Worm (Caenorhabditis elegans) whole organism, late embryonic: ENCODE data around the gene rga-5.

Experiments used
- F13H6.1 ChIP-seq: sonication (generic microtip); optimal IDR thresholded peaks from 2 replicates; lab custom pipeline; 2016; ENCODE audit warnings: missing genetic modification characterization, missing compliant biosample characterization
- K09A11.1 ChIP-seq: sonication (generic microtip); optimal IDR thresholded peaks from 2 replicates; lab custom pipeline; 2017; ENCODE audit warnings: antibody characterized with exemption, mild to moderate bottlenecking, missing genetic modification characterization, missing compliant biosample characterization; ENCODE audit not compliant: insufficient read depth
- ama-1 ChIP-seq: fragments of 150-350 bp; optimal IDR thresholded peaks from 2 replicates; lab custom pipeline; 2014
- ceh-19 ChIP-seq: fragments of 200-800 bp; sonication (Bioruptor generic); optimal IDR thresholded peaks from 2 replicates; lab custom pipeline; 2018; ENCODE audit warnings: mild to moderate bottlenecking, missing genetic modification characterization, missing compliant biosample characterization
- ceh-31 ChIP-seq: sonication (generic microtip); optimal IDR thresholded peaks from 2 replicates; lab custom pipeline; 2016; ENCODE audit warnings: missing genetic modification characterization, missing compliant biosample characterization
- elt-2 ChIP-seq: sonication (generic microtip); optimal IDR thresholded peaks from 2 replicates; lab custom pipeline; 2016; ENCODE audit warnings: missing genetic modification reagents, missing genetic modification characterization, missing compliant biosample characterization
- ets-4 ChIP-seq: sonication (generic microtip); optimal IDR thresholded peaks from 2 replicates; lab custom pipeline; 2016; ENCODE audit warnings: missing genetic modification characterization, missing compliant biosample characterization
- fkh-10 ChIP-seq: fragments of 150-350 bp; optimal IDR thresholded peaks from 2 replicates; lab custom pipeline; 2014; ENCODE audit warnings: missing biosample characterization, missing genetic modification reagents, missing genetic modification characterization
- hlh-15 ChIP-seq: sonication (generic microtip); optimal IDR thresholded peaks from 2 replicates; lab custom pipeline; 2016; ENCODE audit warnings: missing genetic modification characterization, missing compliant biosample characterization
- sox-4 ChIP-seq: sonication (generic microtip); optimal IDR thresholded peaks from 2 replicates; lab custom pipeline; 2017; ENCODE audit warnings: mild to moderate bottlenecking, missing genetic modification characterization, inconsistent platforms, missing compliant biosample characterization
- unc-3 ChIP-seq, 2 experiments: fragments of 200-800 bp in 1 of 2; sonication (Bioruptor generic) in 1 of 2; sonication (generic microtip) in 1 of 2; conservative IDR thresholded peaks in 1 of 2; optimal IDR thresholded peaks in 1 of 2; 2 replicates each; pipeline versions ENCODE4 v1.3.6 to Lab custom; 2016 to 2022; ENCODE audit warnings: missing compliant biosample characterization in 2 of 2, missing genetic modification characterization in 2 of 2, missing genetic modification reagents in 1 of 2
- unc-86 ChIP-seq: sonication (generic microtip); optimal IDR thresholded peaks from 2 replicates; lab custom pipeline; 2016; ENCODE audit warnings: missing genetic modification characterization, missing compliant biosample characterization

DNA sequence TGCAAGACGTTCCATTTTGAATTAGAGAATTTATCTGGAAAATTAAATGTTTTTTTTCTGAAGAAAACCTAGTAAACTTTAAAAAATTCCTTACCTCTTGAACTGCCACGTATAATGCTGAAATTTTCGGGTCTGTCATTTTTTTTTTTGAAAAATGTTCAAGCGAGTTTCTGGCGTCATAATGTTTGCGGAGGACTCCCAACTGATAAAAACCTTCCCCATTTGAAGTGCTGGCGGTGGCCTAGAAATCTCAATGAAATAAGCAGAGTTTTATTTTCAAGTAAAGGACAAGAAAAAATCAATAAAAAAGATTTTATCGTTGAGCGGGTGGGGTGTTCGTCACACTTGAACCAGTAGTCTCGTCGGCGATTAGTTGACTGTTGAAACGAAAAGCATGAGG, 41.0 kb upstream of the rga-5 start, which contains the start of gene icap-1:
- no peak for TF ChIP-seq K09A11.1 (tag; lab: Kevin White, UChicago)
- no peak for TF ChIP-seq F13H6.1 (tag; lab: Kevin White, UChicago)
- TF ChIP-seq unc-86 (tag; lab: Kevin White, UChicago): no peak
- no peak for TF ChIP-seq hlh-15 (tag; lab: Kevin White, UChicago)
- no peak for TF ChIP-seq ceh-19 (GFP tag; lab: Kevin White, UChicago)
- TF ChIP-seq ama-1: no peak
- TF ChIP-seq elt-2: no peak
- no peak for TF ChIP-seq fkh-10 (GFP tag; lab: Kevin White, UChicago)
- no peak for TF ChIP-seq ceh-31 (tag; lab: Kevin White, UChicago)
- no peak for TF ChIP-seq sox-4 (tag; lab: Kevin White, UChicago)
- TF ChIP-seq ets-4 (tag; lab: Kevin White, UChicago): no peak
- TF ChIP-seq unc-3 (GFP tag; conservative IDR thresholded peaks at IDR 0.05; lab: Robert Waterston, UW): no peak
- TF ChIP-seq unc-3 (tag; optimal IDR thresholded peaks at IDR 0.05; lab: Kevin White, UChicago): no peak
